ENCODE assay signal across 2 fruit fly cellular contexts in the genomic region with DNA sequence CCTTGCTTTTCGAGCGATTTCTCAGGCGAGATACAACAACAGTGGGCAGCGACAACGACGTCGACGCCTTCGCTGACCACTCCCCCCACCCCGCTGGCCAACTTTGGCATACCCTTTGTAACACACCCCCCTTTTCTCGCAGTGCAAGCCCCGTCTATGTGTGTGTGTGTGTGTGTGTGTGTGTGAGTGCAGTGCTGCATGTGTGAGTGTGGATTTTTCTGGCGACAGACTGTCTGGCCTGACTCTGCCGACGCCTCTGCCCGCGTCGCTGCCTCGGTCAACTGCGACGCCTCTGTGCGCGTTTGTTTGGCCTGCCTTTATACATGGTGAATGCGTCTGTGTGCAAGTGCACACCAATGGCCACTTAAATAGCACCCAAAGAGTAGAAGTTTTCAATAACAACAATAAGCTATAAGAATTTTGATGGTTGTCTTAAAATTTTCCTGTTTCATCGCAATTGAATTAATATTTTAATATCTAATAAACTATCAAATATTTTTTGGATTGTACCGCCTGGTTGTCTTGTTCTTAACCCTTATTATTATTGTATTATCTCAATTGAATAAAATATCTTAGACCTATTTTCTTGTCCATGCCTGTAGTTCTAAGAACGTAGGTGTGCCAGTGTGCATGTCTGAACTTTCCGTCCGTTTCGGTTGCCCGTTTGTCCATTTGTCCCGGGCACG.
TF ChIP-seq lines count a peak whose summit lies in the region.

No protein-coding gene starts in this region.

TF ChIP-seq in whole organism, embryonic, 481 proteins besides CTCF, POLR2A, EP300 and RAD21 (continued from another document and continues in another):
- TF ChIP-seq CG16863 (GFP tag; optimal IDR thresholded peaks at IDR 0.05; lab: Kevin White, UChicago) (no peak), CG13894 (tag; optimal IDR thresholded peaks at IDR 0.05; lab: Kevin White, UChicago) (no peak), Antp (GFP tag; optimal IDR thresholded peaks at IDR 0.05; lab: Kevin White, UChicago) (no peak), Tbp (GFP tag; optimal IDR thresholded peaks at IDR 0.05; lab: Kevin White, UChicago) (no peak), sug (tag; optimal IDR thresholded peaks at IDR 0.05; lab: Kevin White, UChicago) (peak; percentile 71), bowl (GFP tag; IDR thresholded peaks at IDR 0.05; lab: Robert Waterston, UW) (peak; percentile 24; the same call in 1 of the 2 replicates), HLH3B (GFP tag; IDR thresholded peaks at IDR 0.05; lab: Robert Waterston, UW) (peak; percentile 84), vvl (GFP tag; IDR thresholded peaks at IDR 0.05; lab: Robert Waterston, UW) (peak; percentile 89), CG9876 (GFP tag; optimal IDR thresholded peaks at IDR 0.05; lab: Kevin White, UChicago) (no peak), CHES-1-like (GFP tag; optimal IDR thresholded peaks at IDR 0.05; lab: Kevin White, UChicago) (no peak), Dbx (GFP tag; IDR thresholded peaks at IDR 0.05; lab: Robert Waterston, UW) (no peak; the same call in 2 of the 3 replicates), Gsc (GFP tag; IDR thresholded peaks at IDR 0.05; lab: Robert Waterston, UW) (peak; percentile 45), eve (GFP tag; optimal IDR thresholded peaks at IDR 0.05; lab: Kevin White, UChicago) (peak in 1 of 2 experiments; percentile 96), wdn (GFP tag; IDR thresholded peaks at IDR 0.05; lab: Robert Waterston, UW) (no peak), CG1647 (GFP tag; optimal IDR thresholded peaks at IDR 0.05; lab: Kevin White, UChicago) (no peak), D19B (GFP tag; optimal IDR thresholded peaks at IDR 0.05; lab: Kevin White, UChicago) (peak; percentile 49), gsb (GFP tag; IDR thresholded peaks at IDR 0.05; lab: Robert Waterston, UW) (no peak), ash1 (GFP tag; optimal IDR thresholded peaks at IDR 0.05; lab: Kevin White, UChicago) (no peak), Ets65A (GFP tag; lab: Kevin White, UChicago) (peak; percentile 82), vfl (GFP tag; optimal IDR thresholded peaks at IDR 0.05; lab: Kevin White, UChicago) (no peak), Hr39 (optimal IDR thresholded peaks at IDR 0.05; lab: Kevin White, UChicago) (no peak), Deaf1 (tag; optimal IDR thresholded peaks at IDR 0.05; lab: Kevin White, UChicago) (peak; percentile 71), dysf (GFP tag; IDR thresholded peaks at IDR 0.05; lab: Robert Waterston, UW) (peak; percentile 86), mirr (GFP tag; optimal IDR thresholded peaks at IDR 0.05; lab: Kevin White, UChicago) (no peak), otp (GFP tag; IDR thresholded peaks at IDR 0.05; lab: Robert Waterston, UW) (peak; percentile 61; the same call in 2 of the 3 replicates), fd64A (GFP tag; optimal IDR thresholded peaks at IDR 0.05; lab: Kevin White, UChicago) (peak; percentile 79), CG15514 (GFP tag; optimal IDR thresholded peaks at IDR 0.05; lab: Kevin White, UChicago) (peak; percentile 54), exex (tag; optimal IDR thresholded peaks at IDR 0.05; lab: Kevin White, UChicago) (peak; percentile 51), CG11085 (GFP tag; IDR thresholded peaks at IDR 0.05; lab: Robert Waterston, UW) (no peak; the same call in 1 of the 2 replicates), Nf-YA (GFP tag; IDR thresholded peaks at IDR 0.05; lab: Robert Waterston, UW) (peak; percentile 81), oc (tag; optimal IDR thresholded peaks at IDR 0.05; lab: Kevin White, UChicago) (peak; percentile 91), danr (GFP tag; IDR thresholded peaks at IDR 0.05; lab: Robert Waterston, UW) (peak; percentile 40; the same call in 1 of the 2 replicates), croc (GFP tag; conservative IDR thresholded peaks at IDR 0.05; lab: Robert Waterston, UW) (peak; percentile 89), ewg (GFP tag; optimal IDR thresholded peaks at IDR 0.05; lab: Kevin White, UChicago) (peak; percentile 84), aop (GFP tag; IDR thresholded peaks at IDR 0.05; lab: Robert Waterston, UW) (peak; percentile 53; the same call in 1 of the 2 replicates), CG11398 (GFP tag; optimal IDR thresholded peaks at IDR 0.05; lab: Kevin White, UChicago) (no peak), CG15073 (GFP tag; optimal IDR thresholded peaks at IDR 0.05; lab: Kevin White, UChicago) (peak; percentile 58), Hand (GFP tag; optimal IDR thresholded peaks at IDR 0.05; lab: Kevin White, UChicago) (peak; percentile 63), ap (GFP tag; IDR thresholded peaks at IDR 0.05; lab: Robert Waterston, UW) (peak; percentile 84), CG11723 (GFP tag; optimal IDR thresholded peaks at IDR 0.05; lab: Kevin White, UChicago) (peak; percentile 83), ac (GFP tag; optimal IDR thresholded peaks at IDR 0.05; lab: Kevin White, UChicago) (peak; percentile 88), CG11695 (GFP tag; IDR thresholded peaks at IDR 0.05; lab: Robert Waterston, UW) (peak; percentile 89), phol (tag; optimal IDR thresholded peaks at IDR 0.05; lab: Kevin White, UChicago) (peak; percentile 96), CG2116 (GFP tag; optimal IDR thresholded peaks at IDR 0.05; lab: Kevin White, UChicago) (peak; percentile 57), chn (GFP tag; optimal IDR thresholded peaks at IDR 0.05; lab: Kevin White, UChicago) (peak; percentile 8), CG15696 (tag; optimal IDR thresholded peaks at IDR 0.05; lab: Kevin White, UChicago) (peak; percentile 96), CG31441 (GFP tag; IDR thresholded peaks at IDR 0.05; lab: Robert Waterston, UW) (peak; percentile 87), Hmx (GFP tag; optimal IDR thresholded peaks at IDR 0.05; lab: Kevin White, UChicago) (no peak), CG8089 (GFP tag; optimal IDR thresholded peaks at IDR 0.05; lab: Kevin White, UChicago) (no peak), CG7963 (GFP tag; IDR thresholded peaks at IDR 0.05; lab: Robert Waterston, UW; ENCODE audit: partially characterized antibody) (no peak), Mad (GFP tag; optimal IDR thresholded peaks at IDR 0.05; lab: Kevin White, UChicago) (peak; percentile 57), CG3407 (GFP tag; optimal IDR thresholded peaks at IDR 0.05; lab: Kevin White, UChicago) (peak; percentile 93), twi (tag; optimal IDR thresholded peaks at IDR 0.05; lab: Kevin White, UChicago) (peak; percentile 91), tgo (GFP tag; IDR thresholded peaks at IDR 0.05; lab: Robert Waterston, UW) (peak; percentile 78), mam (GFP tag; optimal IDR thresholded peaks at IDR 0.05; lab: Kevin White, UChicago) (no peak), zf30C (GFP tag; optimal IDR thresholded peaks at IDR 0.05; lab: Kevin White, UChicago) (peak; percentile 93), CG12769 (tag; optimal IDR thresholded peaks at IDR 0.05; lab: Kevin White, UChicago) (peak; percentile 7), Vsx1 (GFP tag; optimal IDR thresholded peaks at IDR 0.05; lab: Kevin White, UChicago) (peak; percentile 65), ERR (GFP tag; optimal IDR thresholded peaks at IDR 0.05; lab: Kevin White, UChicago) (no peak), toy (GFP tag; IDR thresholded peaks at IDR 0.05; lab: Robert Waterston, UW) (no peak), CG8359 (GFP tag; optimal IDR thresholded peaks at IDR 0.05; lab: Kevin White, UChicago; ENCODE audit: borderline replicate concordance) (peak; percentile 83), Fer3 (tag; optimal IDR thresholded peaks at IDR 0.05; lab: Kevin White, UChicago) (peak; percentile 82)

TF ChIP-seq in whole organism, prepupa, 60 proteins besides CTCF, POLR2A, EP300 and RAD21 (continued from another document):
- peak; percentile 73 for TF ChIP-seq CG11294 (GFP tag; IDR thresholded peaks at IDR 0.05; lab: Robert Waterston, UW)
- peak; percentile 81 for TF ChIP-seq CG4318 (GFP tag; optimal IDR thresholded peaks at IDR 0.05; lab: Kevin White, UChicago)
- TF ChIP-seq Sox102F (GFP tag; optimal IDR thresholded peaks at IDR 0.05; lab: Kevin White, UChicago), result peak; percentile 80
- TF ChIP-seq CG6808 (GFP tag; optimal IDR thresholded peaks at IDR 0.05; lab: Kevin White, UChicago), result peak; percentile 91
- TF ChIP-seq CG8119 (GFP tag; IDR thresholded peaks at IDR 0.05; lab: Robert Waterston, UW), result peak; percentile 95
- peak; percentile 78 for TF ChIP-seq CG11762 (GFP tag; optimal IDR thresholded peaks at IDR 0.05; lab: Kevin White, UChicago; ENCODE audit: insufficient read depth)
- peak; percentile 55 for TF ChIP-seq dac (GFP tag; optimal IDR thresholded peaks at IDR 0.05; lab: Kevin White, UChicago)
- TF ChIP-seq achi (GFP tag; optimal IDR thresholded peaks at IDR 0.05; lab: Kevin White, UChicago), result peak; percentile 87
- TF ChIP-seq CG16779 (tag; optimal IDR thresholded peaks at IDR 0.05; lab: Kevin White, UChicago), result peak; percentile 86
- peak; percentile 81 for TF ChIP-seq CG3919 (GFP tag; optimal IDR thresholded peaks at IDR 0.05; lab: Kevin White, UChicago)
- TF ChIP-seq pdm3 (GFP tag; optimal IDR thresholded peaks at IDR 0.05; lab: Kevin White, UChicago), result peak; percentile 83
- peak; percentile 93 for TF ChIP-seq CG3032 (tag; optimal IDR thresholded peaks at IDR 0.05; lab: Kevin White, UChicago)
